Worm (Caenorhabditis elegans): ENCODE measurements around the gene cyp-34A9.

DNA sequence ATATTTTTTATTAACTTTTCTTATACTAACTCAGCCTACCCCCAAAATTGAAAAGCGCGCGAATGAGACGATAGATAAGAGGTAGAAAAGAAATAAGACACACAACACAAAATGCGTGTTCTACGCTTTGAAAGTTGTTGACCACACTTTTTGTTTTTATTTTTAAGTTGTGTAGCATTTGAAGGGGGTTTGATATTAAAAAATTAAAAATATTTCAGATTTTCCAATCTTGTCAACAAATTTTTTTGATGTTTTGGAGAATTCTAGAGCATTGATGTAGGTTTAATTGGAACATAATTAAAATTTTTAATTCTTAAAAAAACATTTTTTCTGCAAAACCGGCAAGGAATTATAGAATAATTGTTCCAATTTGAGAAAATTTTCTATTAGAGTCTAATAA is 9.1 kb downstream of the cyp-34A9 start, which contains the start of gene cyp-34A6:
- TF ChIP-seq ceh-16 (tag; optimal IDR thresholded peaks at IDR 0.05) = no peak
- no peak for TF ChIP-seq egl-27 (tag; optimal IDR thresholded peaks at IDR 0.05)
- no peak for TF ChIP-seq nhr-12 (tag; optimal IDR thresholded peaks at IDR 0.05)
- no peak for TF ChIP-seq skn-1 (tag; optimal IDR thresholded peaks at IDR 0.05)
- TF ChIP-seq sem-4 (tag; optimal IDR thresholded peaks at IDR 0.05) = no peak

Data from whole organism, L2 larva.